Worm (Caenorhabditis elegans): ENCODE results near the gene F53F4.7.

Gene F53F4.7

DNA sequence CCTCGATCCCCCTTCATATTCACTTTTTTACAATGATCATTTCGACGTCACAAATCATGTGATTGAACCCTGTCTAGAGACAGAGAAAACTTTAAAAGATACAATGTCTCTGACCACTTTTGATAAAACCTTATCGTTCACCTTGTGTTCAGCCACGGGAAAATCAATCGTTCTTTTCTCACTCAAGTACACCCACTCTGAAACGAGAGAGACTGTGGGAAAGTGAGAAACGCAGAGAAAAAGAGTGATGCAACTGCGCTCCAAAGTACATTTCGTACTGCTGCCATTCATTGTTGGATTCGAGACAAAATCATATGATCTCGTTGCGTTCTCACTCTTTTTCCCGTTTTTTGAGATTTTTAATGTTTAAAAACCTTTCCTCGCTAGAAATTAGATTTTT, 48.6 kb downstream of the F53F4.7 start:
- TF ChIP-seq ces-1 (GFP tag; optimal IDR thresholded peaks at IDR 0.05), result peak; percentile 47
- peak; percentile 71 for TF ChIP-seq hlh-1 (tag; optimal IDR thresholded peaks at IDR 0.05)
- peak; percentile 6 for TF ChIP-seq ceh-39 (tag; optimal IDR thresholded peaks at IDR 0.05)
- peak; percentile 54 for TF ChIP-seq pha-4 (tag; optimal IDR thresholded peaks at IDR 0.05)
- TF ChIP-seq mep-1 (tag; optimal IDR thresholded peaks at IDR 0.05), result peak; percentile 79
- TF ChIP-seq nhr-237 (tag; optimal IDR thresholded peaks at IDR 0.05), result peak; percentile 57
- peak; percentile 20 for TF ChIP-seq unc-62 (GFP tag; optimal IDR thresholded peaks at IDR 0.05)
- TF ChIP-seq lsy-2 (tag; optimal IDR thresholded peaks at IDR 0.05), result peak; percentile 25
- no peak for TF ChIP-seq elt-1 (tag; optimal IDR thresholded peaks at IDR 0.05; ENCODE audit: borderline replicate concordance, insufficient read depth)
- no peak for TF ChIP-seq mab-5 (tag; optimal IDR thresholded peaks at IDR 0.05)
- TF ChIP-seq drap-1 (GFP tag; optimal IDR thresholded peaks at IDR 0.05), result no peak

DNA sequence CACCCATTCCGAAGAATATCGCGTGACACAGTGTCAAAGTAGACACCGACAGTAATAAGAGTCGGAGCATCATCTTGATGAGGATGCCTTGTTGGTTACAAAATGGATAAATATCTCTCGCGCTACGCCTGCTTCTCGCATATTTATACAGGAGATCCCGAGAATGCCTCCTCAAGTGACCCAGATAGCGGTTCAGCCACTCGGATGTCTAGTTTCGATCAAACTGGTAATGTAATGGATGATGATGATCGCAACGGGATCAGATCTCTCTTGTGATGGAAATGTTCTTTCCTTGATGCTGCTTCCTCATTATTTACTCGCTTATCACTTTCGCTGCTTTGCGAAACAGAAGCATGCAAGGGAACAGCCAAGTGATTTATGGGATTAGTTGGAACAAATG, 49.9 kb downstream of the F53F4.7 start, which contains the start of gene grl-17:
Gene grl-17 (minus strand): TSS at position 101 of the 400 bp plus-strand sequence.
- no peak for TF ChIP-seq blmp-1 (tag; optimal IDR thresholded peaks at IDR 0.05)
- no peak for TF ChIP-seq sem-2 (GFP tag; optimal IDR thresholded peaks at IDR 0.05)
- no peak for TF ChIP-seq mab-5 (tag; optimal IDR thresholded peaks at IDR 0.05)
- no peak for TF ChIP-seq ceh-43 (GFP tag; optimal IDR thresholded peaks at IDR 0.05)
- no peak for TF ChIP-seq ceh-39 (tag; optimal IDR thresholded peaks at IDR 0.05)
- TF ChIP-seq mep-1 (tag; optimal IDR thresholded peaks at IDR 0.05), result no peak

DNA sequence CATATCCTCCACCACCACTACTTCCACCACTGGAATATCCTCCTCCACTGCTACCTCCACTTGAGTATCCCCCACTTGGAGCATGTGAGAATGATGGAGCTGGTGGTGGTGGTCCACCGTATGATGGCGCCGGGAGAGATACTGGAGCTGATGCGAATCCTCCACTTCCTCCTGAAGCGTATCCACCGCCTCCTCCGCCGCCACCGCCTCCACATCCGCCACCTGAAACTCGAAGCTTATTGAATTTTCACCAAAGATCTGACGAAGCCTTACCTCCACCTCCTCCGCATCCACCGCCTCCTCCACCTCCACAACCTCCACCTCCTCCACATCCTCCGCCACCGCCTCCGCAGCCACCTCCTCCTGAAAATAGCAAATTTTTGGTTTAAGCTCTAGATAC, 51.0 kb downstream of the F53F4.7 start:
- TF ChIP-seq ceh-43 (GFP tag; optimal IDR thresholded peaks at IDR 0.05) (no peak), nhr-2 (tag; optimal IDR thresholded peaks at IDR 0.05) (no peak), cnd-1 (tag; optimal IDR thresholded peaks at IDR 0.05) (no peak), sptf-1 (tag; optimal IDR thresholded peaks at IDR 0.05) (no peak)

Data from whole organism, mixed stage, embryonic.